Worm (Caenorhabditis elegans) whole organism, L4/young adult: ENCODE data around the gene smrd-1.
"Not testable (repeated sequence)": the region's sequence is repeated elsewhere in the genome, so short reads cannot be mapped to it uniquely, and the experiment has no call there.

ENCODE experiments used
- W03F9.2 ChIP-seq: fragments of 150-350 bp; optimal IDR thresholded peaks from 2 replicates; lab custom pipeline; 2014; ENCODE audit warnings: missing biosample characterization, missing genetic modification characterization
- dao-5 ChIP-seq: sonication (generic microtip); optimal IDR thresholded peaks from 2 replicates; lab custom pipeline; 2016; ENCODE audit warnings: missing genotype, missing genetic modification characterization, moderate library complexity, missing compliant biosample characterization
- him-1 ChIP-seq: sonication (generic microtip); optimal IDR thresholded peaks from 2 replicates; lab custom pipeline; 2016; ENCODE audit warnings: missing genotype, missing genetic modification reagents, missing genetic modification characterization, missing compliant biosample characterization

DNA sequence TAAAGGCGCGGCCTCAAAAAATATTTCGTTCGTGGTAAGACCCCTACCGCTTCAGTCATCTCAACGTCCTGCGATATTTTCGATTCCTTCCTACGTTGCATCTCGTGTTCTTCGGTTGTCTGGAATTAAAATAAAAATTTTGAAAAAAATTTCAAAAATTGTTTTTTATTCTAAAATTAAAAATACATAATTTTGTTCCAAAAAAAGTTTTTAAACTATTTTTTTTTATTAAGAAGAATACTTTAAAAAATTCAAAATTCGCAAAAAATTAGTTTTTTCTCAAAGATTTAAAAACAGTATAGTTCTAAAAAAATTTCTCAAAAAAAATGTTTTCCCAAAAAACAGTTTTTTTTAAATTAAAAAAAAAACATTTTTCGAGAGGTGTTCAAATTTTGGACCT is 3.0 kb upstream of the smrd-1 start, which contains the start of gene H04D03.6:
- TF ChIP-seq him-1; dao-5; W03F9.2 (tag; lab: Kevin White, UChicago): not testable (repeated sequence)
